Worm (Caenorhabditis elegans): ENCODE data around the gene R102.6.
A peak's percentile ranks its signal among the peaks of the same experiment; 100 is the strongest.

Gene R102.6

DNA sequence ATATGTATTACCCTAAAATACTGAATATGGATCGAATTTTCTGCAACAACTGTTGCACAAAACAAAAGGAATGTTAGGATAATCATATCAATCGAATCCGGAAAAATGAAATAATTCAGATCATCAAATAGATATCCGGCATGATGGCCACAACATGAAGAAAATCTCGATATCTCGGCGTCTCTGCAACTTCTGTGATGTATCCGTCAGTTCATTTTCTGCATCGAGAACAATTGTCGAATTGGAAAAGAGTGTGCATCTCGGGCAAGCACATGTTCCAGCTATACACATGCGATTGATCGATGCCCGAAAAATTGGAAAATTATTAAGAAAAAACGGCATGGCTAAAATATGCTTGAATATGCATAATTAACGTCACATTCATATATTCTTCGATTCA lies 20.2 kb downstream of the R102.6 start, which contains the start of the genes K08C7.6 and R102.1:
K08C7.6 (minus strand) TSS at position 101 of the 400 bp plus-strand sequence.
R102.1 (plus strand) TSS at position 291 of the 400 bp plus-strand sequence.
- TF ChIP-seq lin-14 (GFP tag; optimal IDR thresholded peaks at IDR 0.05) = peak; percentile 64
- TF ChIP-seq irx-1 (tag; optimal IDR thresholded peaks at IDR 0.05) = no peak
- no peak for TF ChIP-seq unc-62 (GFP tag; optimal IDR thresholded peaks at IDR 0.05)
- no peak for TF ChIP-seq lin-13 (GFP tag; optimal IDR thresholded peaks at IDR 0.05)

DNA sequence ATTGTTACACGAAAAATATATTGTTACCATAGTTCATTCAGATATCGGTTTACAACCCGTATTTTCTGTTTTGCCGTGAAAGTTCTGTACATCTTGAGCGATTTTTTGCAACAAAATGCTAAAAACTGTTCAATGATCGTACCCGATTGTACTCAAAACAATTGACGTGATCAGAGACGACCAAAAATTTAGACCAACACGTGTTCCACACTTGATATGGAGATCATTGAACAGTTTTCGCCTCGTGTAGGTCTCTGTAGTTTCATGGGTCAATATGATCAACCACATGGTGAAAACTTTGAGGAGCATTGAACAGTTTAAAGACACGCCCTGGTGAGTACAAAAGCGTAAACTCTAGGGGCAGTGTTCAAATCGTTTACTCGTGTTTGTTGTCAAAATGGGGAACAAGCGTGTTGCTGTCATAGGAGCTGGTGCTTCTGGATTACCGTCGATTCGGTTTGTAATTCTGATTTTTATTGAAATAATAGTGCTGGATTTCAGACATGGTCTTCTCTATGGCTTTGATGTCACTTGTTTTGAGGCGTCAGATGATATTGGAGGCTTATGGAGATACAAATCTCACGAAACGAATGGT lies 23.7 kb downstream of the R102.6 start, which contains the start of gene fmo-2:
fmo-2 (plus strand) TSS at position 370 of the 595 bp plus-strand sequence.
- TF ChIP-seq nhr-19 (GFP tag; conservative IDR thresholded peaks at IDR 0.05) = peak; percentile 40; the same call in 1 of the 2 replicates
- TF ChIP-seq fkh-4 (tag; optimal IDR thresholded peaks at IDR 0.05; ENCODE audit: borderline replicate concordance) = no peak
- no peak for TF ChIP-seq lir-3 (tag; optimal IDR thresholded peaks at IDR 0.05; ENCODE audit: poor library complexity)
- TF ChIP-seq ceh-63 (GFP tag; optimal IDR thresholded peaks at IDR 0.05) = no peak
- TF ChIP-seq mef-2 (tag; optimal IDR thresholded peaks at IDR 0.05) = no peak
- no peak for TF ChIP-seq fos-1 (tag; optimal IDR thresholded peaks at IDR 0.05)
- no peak for TF ChIP-seq efl-1 (optimal IDR thresholded peaks at IDR 0.05)
- TF ChIP-seq efl-1 (GFP tag; optimal IDR thresholded peaks at IDR 0.05 in 1 of 2) = no peak
- no peak for TF ChIP-seq pqm-1 (tag; optimal IDR thresholded peaks at IDR 0.05)
- TF ChIP-seq unc-62 (GFP tag; optimal IDR thresholded peaks at IDR 0.05) = no peak
- no peak for TF ChIP-seq aha-1 (tag; optimal IDR thresholded peaks at IDR 0.05)
- TF ChIP-seq nhr-84 (tag; optimal IDR thresholded peaks at IDR 0.05) = no peak
- peak; percentile 54 for TF ChIP-seq nhr-20 (tag; optimal IDR thresholded peaks at IDR 0.05)
- no peak for TF ChIP-seq ceh-82 (tag; optimal IDR thresholded peaks at IDR 0.05)
- no peak for TF ChIP-seq sptf-1 (tag; optimal IDR thresholded peaks at IDR 0.05)
- TF ChIP-seq efl-3 (GFP tag; optimal IDR thresholded peaks at IDR 0.05) = no peak
- TF ChIP-seq ztf-4 (tag; optimal IDR thresholded peaks at IDR 0.05) = no peak
- no peak for TF ChIP-seq vab-15 (tag; optimal IDR thresholded peaks at IDR 0.05)
- no peak for TF ChIP-seq nhr-12 (tag; optimal IDR thresholded peaks at IDR 0.05)
- TF ChIP-seq ets-5 (GFP tag; IDR thresholded peaks at IDR 0.05) = no peak
- TF ChIP-seq C04F5.9 (tag; optimal IDR thresholded peaks at IDR 0.05) = no peak
- peak in 1 of 2 experiments; percentile 94 for TF ChIP-seq mdl-1 (tag; optimal IDR thresholded peaks at IDR 0.05)
- TF ChIP-seq unc-130 (tag; optimal IDR thresholded peaks at IDR 0.05) = no peak
- TF ChIP-seq ces-1 (GFP tag; optimal IDR thresholded peaks at IDR 0.05) = no peak
- TF ChIP-seq nhr-85 (tag) = peak; percentile 41
- no peak for TF ChIP-seq C34B4.2 (tag; optimal IDR thresholded peaks at IDR 0.05)
- no peak for TF ChIP-seq aly-2 (tag; optimal IDR thresholded peaks at IDR 0.05)
- TF ChIP-seq ceh-90 (tag; optimal IDR thresholded peaks at IDR 0.05) = no peak
- no peak for TF ChIP-seq lin-13 (GFP tag; optimal IDR thresholded peaks at IDR 0.05)
- peak in 1 of 2 experiments; percentile 69 for TF ChIP-seq lin-35 (GFP tag; optimal IDR thresholded peaks at IDR 0.05)
- peak; percentile 50 for TF ChIP-seq lin-14 (GFP tag; optimal IDR thresholded peaks at IDR 0.05)
- no peak for TF ChIP-seq dpl-1 (GFP tag; optimal IDR thresholded peaks at IDR 0.05)
- no peak for TF ChIP-seq pag-3 (tag; optimal IDR thresholded peaks at IDR 0.05; ENCODE audit: borderline replicate concordance, insufficient read depth)
- no peak for TF ChIP-seq rnt-1 (tag; optimal IDR thresholded peaks at IDR 0.05)
- no peak for TF ChIP-seq F16B12.6 (tag; optimal IDR thresholded peaks at IDR 0.05)
- TF ChIP-seq egl-27 (tag; optimal IDR thresholded peaks at IDR 0.05) = no peak
- TF ChIP-seq fkh-8 (tag; optimal IDR thresholded peaks at IDR 0.05) = no peak
- TF ChIP-seq ama-1 (optimal IDR thresholded peaks at IDR 0.05) = no peak
- TF ChIP-seq nhr-237 (tag; optimal IDR thresholded peaks at IDR 0.05) = no peak
- no peak for TF ChIP-seq nhr-11 (tag; optimal IDR thresholded peaks at IDR 0.05)
- no peak for TF ChIP-seq unc-30 (tag; optimal IDR thresholded peaks at IDR 0.05)
- TF ChIP-seq unc-98 (GFP tag; IDR thresholded peaks at IDR 0.05) = no peak
- TF ChIP-seq snpc-4 (tag; optimal IDR thresholded peaks at IDR 0.05) = no peak
- peak; percentile 28 for TF ChIP-seq jun-1 (tag; optimal IDR thresholded peaks at IDR 0.05)
- no peak for TF ChIP-seq lsy-2 (tag; optimal IDR thresholded peaks at IDR 0.05)
- peak in 1 of 6 experiments; percentile 42 for TF ChIP-seq elt-3 (tag; optimal IDR thresholded peaks at IDR 0.05)
- TF ChIP-seq egl-13 (tag; optimal IDR thresholded peaks at IDR 0.05) = no peak
- no peak for TF ChIP-seq snu-23 (GFP tag; optimal IDR thresholded peaks at IDR 0.05)
- no peak for TF ChIP-seq dsc-1 (tag; optimal IDR thresholded peaks at IDR 0.05)
- peak; percentile 29 for TF ChIP-seq C16A3.4 (tag; optimal IDR thresholded peaks at IDR 0.05)

All from whole organism, L1 larva.